Worm (Caenorhabditis elegans) whole organism, midembryonic: ENCODE results near the gene F35E12.6.

Source experiments
- T22C8.4 ChIP-seq: fragments of 200-800 bp; sonication (Bioruptor generic); IDR thresholded peaks from 2 replicates; pipeline ENCODE4 v1.3.6; 2022; ENCODE audit warnings: missing genetic modification characterization, missing compliant biosample characterization
- cog-1 ChIP-seq: sonication (generic microtip); optimal IDR thresholded peaks from 2 replicates; lab custom pipeline; 2016; ENCODE audit warnings: missing genetic modification characterization, missing compliant biosample characterization
- flt-1 ChIP-seq: fragments of 200-800 bp; sonication (Bioruptor generic); IDR thresholded peaks from 2 replicates; pipeline ENCODE4 v1.3.6; 2022; ENCODE audit warnings: missing genetic modification characterization, missing compliant biosample characterization
- klf-2 ChIP-seq: fragments of 200-800 bp; sonication (Bioruptor generic); conservative IDR thresholded peaks from 2 replicates; pipeline ENCODE4 v1.3.6; 2022; ENCODE audit warnings: missing genetic modification reagents, missing genetic modification characterization, missing compliant biosample characterization
- med-1 ChIP-seq: sonication (generic microtip); optimal IDR thresholded peaks from 2 replicates; lab custom pipeline; 2017; ENCODE audit warnings: missing genetic modification characterization, mild to moderate bottlenecking, missing compliant biosample characterization, antibody characterized with exemption, missing genetic modification reagents; ENCODE audit not compliant: insufficient read depth
- ref-1 ChIP-seq: fragments of 200-800 bp; sonication (Bioruptor generic); conservative IDR thresholded peaks from 2 replicates; pipeline ENCODE4 v1.3.6; 2022; ENCODE audit warnings: missing genetic modification reagents, missing genetic modification characterization, missing compliant biosample characterization
- tab-1 ChIP-seq: fragments of 200-800 bp; sonication (Bioruptor generic); IDR thresholded peaks from 2 replicates; pipeline ENCODE4 v1.3.6; 2022; ENCODE audit warnings: missing genetic modification characterization, missing compliant biosample characterization
- ztf-23 ChIP-seq: fragments of 200-800 bp; sonication (Bioruptor generic); IDR thresholded peaks from 2 replicates; pipeline ENCODE4 v1.3.6; 2022; ENCODE audit warnings: missing genetic modification reagents, missing genetic modification characterization, missing compliant biosample characterization
- ztf-29 ChIP-seq: fragments of 200-800 bp; sonication (Bioruptor generic); IDR thresholded peaks from 2 replicates; pipeline ENCODE4 v1.3.6; 2022; ENCODE audit warnings: missing genetic modification reagents, missing genetic modification characterization, missing compliant biosample characterization

Gene F35E12.6

DNA sequence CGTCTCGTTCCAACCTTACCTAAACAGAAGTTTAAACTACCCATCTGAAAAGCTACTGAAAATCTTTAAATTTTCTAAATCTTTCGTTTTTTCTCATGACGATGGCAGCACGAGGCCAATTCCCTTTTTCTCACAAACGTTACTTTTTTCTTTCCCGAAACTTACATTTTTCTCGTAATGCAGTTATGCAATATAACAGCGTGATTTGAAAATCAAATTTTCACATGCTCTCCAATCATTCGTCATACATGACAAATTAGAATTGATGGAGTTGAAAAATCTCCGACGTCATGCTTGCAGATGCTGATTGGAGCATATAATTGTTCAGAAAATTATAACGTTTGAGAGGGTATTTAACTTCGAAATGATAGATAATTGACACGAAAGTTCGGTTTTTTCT is 27.7 kb upstream of the F35E12.6 start:
- no peak for TF ChIP-seq med-1
- TF ChIP-seq tab-1 (GFP tag; lab: Robert Waterston, UW) = no peak
- TF ChIP-seq ref-1 (GFP tag; lab: Robert Waterston, UW) = no peak
- TF ChIP-seq T22C8.4 = no peak
- TF ChIP-seq ztf-29 (GFP tag; lab: Robert Waterston, UW) = no peak
- no peak for TF ChIP-seq flt-1
- TF ChIP-seq klf-2 (GFP tag; lab: Robert Waterston, UW) = no peak
- TF ChIP-seq cog-1 (tag; lab: Kevin White, UChicago) = no peak
- TF ChIP-seq ztf-23 = no peak

DNA sequence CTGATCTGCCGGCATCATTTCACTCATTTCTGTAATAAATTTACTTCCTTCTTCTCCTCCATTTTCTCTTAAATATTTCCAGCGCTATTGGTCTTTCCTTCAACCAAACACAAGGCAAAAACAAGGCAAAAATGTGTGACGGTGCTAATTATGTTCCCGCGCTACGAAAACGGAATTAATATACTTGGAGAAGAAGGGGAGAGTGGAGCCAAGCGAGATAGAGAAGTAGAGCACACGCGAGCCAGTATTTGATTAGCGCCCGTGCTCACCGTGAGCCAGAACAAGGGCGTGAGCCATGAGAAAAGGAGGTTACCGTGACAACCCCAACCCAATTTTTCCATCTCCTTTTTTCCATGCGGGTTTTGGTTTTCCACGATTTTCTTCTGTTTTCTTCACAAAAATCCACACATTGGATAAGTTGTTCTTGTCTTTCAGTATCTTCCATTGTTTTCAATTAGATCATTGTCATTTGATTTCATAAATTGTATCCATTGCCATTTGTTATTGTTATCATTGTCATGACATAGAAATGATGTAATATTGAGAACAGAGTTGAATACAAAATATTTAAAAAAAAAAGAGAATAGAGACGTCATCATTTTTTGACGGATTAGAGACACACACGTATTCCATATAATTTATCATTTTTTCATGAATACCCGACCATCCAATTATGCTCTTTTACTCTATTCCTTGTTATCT is 26.5 kb upstream of the F35E12.6 start, which contains the start of gene F20G2.6:
F20G2.6 (plus strand) TSS at position 652 of the 702 bp plus-strand sequence.
- TF ChIP-seq tab-1 (GFP tag; lab: Robert Waterston, UW) (no peak), cog-1 (tag; lab: Kevin White, UChicago) (no peak), T22C8.4 (no peak), ref-1 (GFP tag; lab: Robert Waterston, UW) (no peak), ztf-23 (no peak), klf-2 (GFP tag; lab: Robert Waterston, UW) (no peak), med-1 (no peak), flt-1 (no peak)

DNA sequence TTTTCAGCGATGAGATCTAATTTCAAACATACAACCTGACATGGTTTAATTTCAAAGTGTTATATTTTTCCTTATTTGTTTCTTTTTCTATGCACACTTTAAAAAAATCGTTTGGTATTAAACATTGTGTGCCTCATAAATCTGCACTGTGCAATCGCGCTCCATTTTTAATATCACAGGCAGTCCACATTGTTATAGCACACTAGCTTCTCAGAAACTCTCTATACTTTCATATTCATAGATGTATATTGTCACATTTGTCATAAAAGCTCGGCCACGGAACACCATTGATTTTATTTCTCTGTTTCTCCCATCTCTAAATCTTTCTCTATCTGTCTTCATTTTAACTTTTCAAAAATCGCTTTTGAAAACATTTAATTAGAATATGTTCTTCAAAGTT is 21.3 kb upstream of the F35E12.6 start:
- TF ChIP-seq cog-1 (tag; lab: Kevin White, UChicago) (no peak), klf-2 (GFP tag; lab: Robert Waterston, UW) (no peak), flt-1 (no peak), tab-1 (GFP tag; lab: Robert Waterston, UW) (no peak), ref-1 (GFP tag; lab: Robert Waterston, UW) (no peak), med-1 (no peak), T22C8.4 (no peak), ztf-29 (GFP tag; lab: Robert Waterston, UW) (no peak), ztf-23 (no peak)

DNA sequence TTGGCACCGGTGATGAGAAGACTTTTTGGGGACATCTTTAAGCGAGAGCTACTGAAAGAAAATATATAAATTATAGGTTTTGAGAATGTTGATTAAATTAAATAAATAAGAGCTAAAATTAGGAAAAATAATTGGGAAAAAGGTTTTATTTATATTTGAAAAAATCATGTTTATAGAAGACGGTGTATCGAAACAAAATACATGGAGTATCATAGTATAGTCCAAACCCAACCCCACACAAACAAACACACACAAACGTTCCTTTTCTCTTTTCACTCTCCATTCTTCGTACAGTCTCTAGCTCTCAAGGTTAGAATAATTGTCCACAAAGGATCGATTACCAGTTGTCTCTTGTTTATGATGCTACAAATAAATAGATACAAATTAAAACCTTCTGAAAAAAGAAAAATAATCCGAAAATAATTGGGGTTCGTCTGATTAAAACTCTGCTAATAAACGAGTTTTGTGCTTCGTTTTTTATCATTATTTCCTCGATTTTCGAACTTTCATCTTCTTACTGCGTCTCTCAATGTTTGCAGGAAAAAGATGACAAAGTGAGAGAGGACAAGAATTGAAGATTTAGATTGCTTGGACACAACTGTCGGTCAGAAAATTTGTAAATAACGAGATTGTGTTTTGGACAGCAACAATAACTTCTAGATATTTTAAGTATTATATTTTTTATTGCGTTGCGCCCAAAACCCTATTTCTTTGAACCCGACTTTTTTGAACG is 20.5 kb upstream of the F35E12.6 start, which contains the start of gene F20G2.2:
F20G2.2 (minus strand) TSS at position 51 of the 733 bp plus-strand sequence.
- TF ChIP-seq T22C8.4 (no peak), klf-2 (GFP tag; lab: Robert Waterston, UW) (no peak), flt-1 (no peak), tab-1 (GFP tag; lab: Robert Waterston, UW) (no peak), med-1 (no peak), ztf-23 (no peak)

DNA sequence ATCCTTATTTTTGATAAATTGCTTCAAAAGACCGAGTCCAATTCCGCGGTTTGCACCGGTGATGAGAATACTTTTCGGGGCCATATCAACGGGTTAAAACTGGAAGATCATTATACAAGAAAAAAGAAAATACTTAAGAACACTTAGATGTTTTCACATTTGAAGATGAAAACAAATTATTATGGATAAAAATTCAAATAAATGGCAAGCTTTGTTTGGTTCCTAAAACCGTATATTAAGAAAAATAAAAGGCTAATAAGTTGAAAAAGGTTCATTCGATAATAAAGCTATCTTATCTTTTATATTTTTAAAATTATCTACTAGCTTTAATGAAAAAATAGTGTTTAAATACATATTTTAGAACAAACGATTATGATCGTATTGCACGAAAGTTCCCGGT is 17.4 kb upstream of the F35E12.6 start, which contains the start of gene F20G2.1:
F20G2.1 (minus strand) TSS at position 101 of the 400 bp plus-strand sequence.
- TF ChIP-seq med-1 (no peak), flt-1 (no peak), ref-1 (GFP tag; lab: Robert Waterston, UW) (no peak), klf-2 (GFP tag; lab: Robert Waterston, UW) (no peak), ztf-23 (no peak), cog-1 (tag; lab: Kevin White, UChicago) (no peak), T22C8.4 (no peak), ztf-29 (GFP tag; lab: Robert Waterston, UW) (no peak), tab-1 (GFP tag; lab: Robert Waterston, UW) (no peak)

DNA sequence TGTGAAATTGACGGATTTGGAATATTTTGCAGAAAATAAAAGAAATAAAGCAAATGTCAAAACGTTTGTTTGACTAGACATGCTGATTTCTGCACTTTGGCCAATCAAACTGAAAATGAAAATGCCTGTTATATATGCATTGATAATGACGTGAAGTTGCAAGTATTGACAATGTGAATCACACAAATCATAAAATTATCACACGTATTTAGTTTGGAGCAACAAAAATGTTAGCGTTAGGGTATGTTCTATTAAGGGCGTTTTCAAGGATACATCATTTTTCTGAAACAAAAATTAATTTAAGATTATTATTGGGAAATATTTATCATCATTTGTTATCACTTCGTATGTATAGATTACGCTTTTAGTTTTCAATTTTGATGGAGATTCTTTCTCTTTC is 15.8 kb upstream of the F35E12.6 start, which contains the start of gene cld-9:
cld-9 (minus strand) TSS at position 81 of the 400 bp plus-strand sequence.
- TF ChIP-seq med-1 (no peak), flt-1 (no peak)

DNA sequence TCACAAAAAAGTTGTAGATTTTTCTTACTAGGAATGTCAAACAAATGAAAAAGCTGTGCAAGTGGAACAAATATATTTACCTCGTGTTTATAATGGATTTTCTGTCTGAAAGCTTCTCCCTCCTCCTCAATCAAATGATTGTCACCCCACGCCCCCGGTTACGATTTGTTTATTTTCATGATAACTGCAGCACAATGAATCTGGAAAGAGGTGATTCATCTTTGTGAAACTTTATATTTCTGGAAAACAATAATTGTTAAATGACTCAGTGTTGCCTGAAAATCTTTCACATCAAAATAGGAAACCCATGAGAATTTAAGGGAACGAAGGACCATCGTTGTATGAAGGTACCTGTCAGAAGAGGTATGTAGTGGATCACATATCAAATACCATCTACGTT is 12.6 kb upstream of the F35E12.6 start, which contains the start of gene F35E12.10:
F35E12.10 (minus strand) TSS at position 101 of the 400 bp plus-strand sequence.
- TF ChIP-seq klf-2 (GFP tag; lab: Robert Waterston, UW) (no peak), T22C8.4 (no peak), ztf-23 (no peak), cog-1 (tag; lab: Kevin White, UChicago) (no peak), flt-1 (no peak), ref-1 (GFP tag; lab: Robert Waterston, UW) (no peak), med-1 (no peak), tab-1 (GFP tag; lab: Robert Waterston, UW) (no peak), ztf-29 (GFP tag; lab: Robert Waterston, UW) (no peak)

DNA sequence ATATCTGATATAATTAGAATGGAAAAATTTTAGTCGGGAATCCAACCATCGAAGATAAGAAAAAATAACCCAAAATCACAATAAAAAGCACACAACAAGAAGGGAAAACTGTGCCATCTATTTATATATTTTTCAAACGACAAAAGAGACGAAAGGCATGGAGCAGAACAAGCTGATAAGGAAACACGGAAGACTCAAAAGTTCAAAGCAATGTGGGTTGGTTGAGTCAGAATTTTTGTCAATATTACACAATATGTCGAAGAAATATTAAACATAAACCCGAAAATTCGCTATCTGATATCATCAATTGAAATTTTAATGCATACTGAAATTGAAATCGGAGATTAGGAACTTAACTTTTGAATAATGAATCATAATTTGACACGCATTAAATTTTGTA is 8.9 kb upstream of the F35E12.6 start, which contains the start of gene F35E12.9:
F35E12.9 (minus strand) TSS at position 227 of the 400 bp plus-strand sequence.
- TF ChIP-seq ztf-29 (GFP tag; lab: Robert Waterston, UW) = no peak
- TF ChIP-seq T22C8.4 = no peak
- no peak for TF ChIP-seq flt-1
- no peak for TF ChIP-seq klf-2 (GFP tag; lab: Robert Waterston, UW)
- TF ChIP-seq cog-1 (tag; lab: Kevin White, UChicago) = no peak
- no peak for TF ChIP-seq ztf-23
- TF ChIP-seq tab-1 (GFP tag; lab: Robert Waterston, UW) = no peak
- no peak for TF ChIP-seq ref-1 (GFP tag; lab: Robert Waterston, UW)
- TF ChIP-seq med-1 = no peak

DNA sequence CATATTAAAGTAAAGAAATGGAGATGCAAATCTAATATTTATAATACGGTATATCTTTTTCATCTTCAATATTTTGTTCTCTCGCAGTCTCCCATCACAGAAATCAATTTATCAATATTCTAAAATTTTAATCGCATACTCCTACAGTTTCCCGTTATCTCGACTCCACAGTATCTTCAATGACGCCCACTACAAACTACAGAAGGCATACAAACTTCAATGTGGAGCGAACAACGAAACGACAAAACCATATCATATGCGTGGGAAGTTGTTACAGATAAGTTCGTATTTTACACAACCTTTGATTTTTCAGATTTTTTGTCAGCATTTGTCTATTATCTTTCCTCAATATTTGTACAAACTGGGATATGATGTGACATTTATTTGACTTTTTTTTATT is 3.9 kb upstream of the F35E12.6 start:
- no peak for TF ChIP-seq ztf-23
- TF ChIP-seq ztf-29 (GFP tag; lab: Robert Waterston, UW) = no peak
- no peak for TF ChIP-seq T22C8.4
- TF ChIP-seq ref-1 (GFP tag; lab: Robert Waterston, UW) = no peak
- TF ChIP-seq med-1 = no peak
- no peak for TF ChIP-seq klf-2 (GFP tag; lab: Robert Waterston, UW)

DNA sequence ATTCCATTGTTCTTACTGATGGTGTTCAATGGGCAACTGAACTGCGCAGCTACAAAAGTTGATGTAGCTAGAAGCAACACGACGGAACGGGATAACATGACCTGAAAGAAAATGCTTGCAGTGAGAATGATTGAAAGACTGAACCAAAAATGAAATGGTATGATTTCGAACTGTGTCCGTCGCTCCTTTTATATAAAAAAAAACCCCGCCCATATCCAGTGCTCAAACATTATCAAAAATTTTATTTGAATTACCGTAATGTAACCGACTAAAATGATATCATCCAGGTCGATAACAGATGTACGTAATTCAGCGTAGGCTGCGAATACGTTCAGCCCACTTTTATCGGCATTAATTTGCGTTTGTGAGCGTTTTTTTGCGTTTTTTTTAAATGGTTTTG is 2.3 kb upstream of the F35E12.6 start, which contains the start of gene irg-5:
irg-5 (minus strand) TSS at position 101 of the 400 bp plus-strand sequence.
- TF ChIP-seq ztf-23 (no peak), tab-1 (GFP tag; lab: Robert Waterston, UW) (no peak), ref-1 (GFP tag; lab: Robert Waterston, UW) (no peak), flt-1 (no peak), med-1 (no peak), cog-1 (tag; lab: Kevin White, UChicago) (no peak), ztf-29 (GFP tag; lab: Robert Waterston, UW) (no peak)
